Fruit fly (Drosophila melanogaster): ENCODE measurements around the gene Syt7.

Syt7 gene

dm6 chr4:240850-241249 lies 65.4 kb downstream of the Syt7 start:
- TF ChIP-seq CG11762 (GFP tag; optimal IDR thresholded peaks at IDR 0.05; ENCODE audit: insufficient read depth): no peak

dm6 chr4:238400-238799 lies 67.9 kb downstream of the Syt7 start:
- TF ChIP-seq vri (GFP tag; optimal IDR thresholded peaks at IDR 0.05): no peak
- TF ChIP-seq Eip78C (GFP tag): no peak
- no peak for TF ChIP-seq Sox15 (GFP tag; optimal IDR thresholded peaks at IDR 0.05)
- TF ChIP-seq Met (GFP tag; optimal IDR thresholded peaks at IDR 0.05): no peak
- TF ChIP-seq CG8119 (GFP tag; IDR thresholded peaks at IDR 0.05): no peak
- TF ChIP-seq Hr4 (GFP tag; optimal IDR thresholded peaks at IDR 0.05): no peak
- TF ChIP-seq Smox (GFP tag; optimal IDR thresholded peaks at IDR 0.05): no peak

dm6 chr4:231185-231584 lies 75.1 kb downstream of the Syt7 start:
- TF ChIP-seq svp (GFP tag) (peak; percentile 45), OdsH (GFP tag; optimal IDR thresholded peaks at IDR 0.05) (no peak), Sox14 (GFP tag; optimal IDR thresholded peaks at IDR 0.05) (no peak), Eip78C (GFP tag) (peak; percentile 10)

DNA sequence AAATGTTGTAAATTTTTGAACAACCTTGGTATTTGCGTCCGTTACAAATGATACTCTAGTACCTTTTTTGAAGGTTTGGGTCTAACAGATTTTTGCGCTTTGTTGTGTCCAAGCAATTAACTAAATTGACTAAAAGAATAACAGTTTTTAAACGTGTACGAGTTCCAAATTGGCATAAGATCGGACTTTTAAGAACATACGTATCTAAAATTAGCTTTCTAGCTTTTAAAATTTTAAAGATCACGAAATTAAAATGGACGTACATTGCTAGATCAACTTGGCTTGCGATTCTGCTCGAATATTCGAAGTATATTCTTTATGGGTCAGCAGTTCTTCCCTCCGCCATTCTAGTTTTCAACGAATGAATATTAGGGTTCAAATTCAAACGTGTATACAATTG lies 75.9 kb downstream of the Syt7 start, which contains the start of gene CG1674:
Gene CG1674, plus strand, starts transcription at position 301 of the 400 bp plus-strand sequence.
- no peak for TF ChIP-seq dac (GFP tag; optimal IDR thresholded peaks at IDR 0.05)
- no peak for TF ChIP-seq CG15336 (GFP tag; IDR thresholded peaks at IDR 0.05)
- no peak for TF ChIP-seq CG32006 (GFP tag; optimal IDR thresholded peaks at IDR 0.05)
- no peak for TF ChIP-seq Eip93F (GFP tag; optimal IDR thresholded peaks at IDR 0.05)
- no peak for TF ChIP-seq spab (GFP tag; optimal IDR thresholded peaks at IDR 0.05)
- no peak for TF ChIP-seq CG4318 (GFP tag; optimal IDR thresholded peaks at IDR 0.05)
- TF ChIP-seq CG11762 (GFP tag; optimal IDR thresholded peaks at IDR 0.05; ENCODE audit: insufficient read depth): no peak
- TF ChIP-seq Sox15 (GFP tag; optimal IDR thresholded peaks at IDR 0.05): no peak
- no peak for TF ChIP-seq pdm3 (GFP tag; optimal IDR thresholded peaks at IDR 0.05)
- no peak for TF ChIP-seq Eip78C (GFP tag)
- TF ChIP-seq esn (GFP tag; optimal IDR thresholded peaks at IDR 0.05): no peak
- no peak for TF ChIP-seq Hr38 (GFP tag; optimal IDR thresholded peaks at IDR 0.05)
- no peak for TF ChIP-seq CG6854 (GFP tag; optimal IDR thresholded peaks at IDR 0.05)
- TF ChIP-seq svp (GFP tag): no peak
- TF ChIP-seq Sox14 (GFP tag; optimal IDR thresholded peaks at IDR 0.05): no peak
- no peak for TF ChIP-seq vri (GFP tag; optimal IDR thresholded peaks at IDR 0.05)

Data from whole organism, prepupa.